Worm (Caenorhabditis elegans): ENCODE data around the gene sws-1.
A peak's percentile ranks its signal among the peaks of the same experiment; 100 is the strongest.

Gene sws-1

DNA sequence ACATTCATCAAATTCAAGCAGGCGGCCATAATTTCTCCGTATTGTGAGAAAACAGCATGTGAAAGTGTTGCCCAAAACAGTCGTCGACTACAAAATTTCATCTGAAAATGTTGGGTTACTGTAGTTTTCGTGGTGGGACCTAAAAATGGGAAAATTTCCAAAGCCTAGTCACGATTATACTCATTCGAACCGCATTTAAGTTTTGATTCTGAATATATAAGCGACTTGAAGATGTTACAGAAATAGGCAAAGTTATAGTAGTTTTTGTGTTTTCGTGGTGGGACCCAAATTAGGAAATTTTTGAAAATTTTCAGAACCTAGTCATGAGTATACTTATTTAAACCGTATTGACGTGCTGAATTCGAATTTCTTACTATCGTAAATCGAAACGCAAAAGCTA is 3.4 kb downstream of the sws-1 start, which contains the start of gene Y39B6A.41:
Y39B6A.41 (minus strand) TSS at position 101 of the 400 bp plus-strand sequence.
- TF ChIP-seq zag-1 (tag; optimal IDR thresholded peaks at IDR 0.05) (no peak), jun-1 (tag; optimal IDR thresholded peaks at IDR 0.05) (no peak), isw-1 (GFP tag; IDR thresholded peaks at IDR 0.05) (no peak), nhr-85 (tag) (no peak), tbx-2 (tag; optimal IDR thresholded peaks at IDR 0.05) (no peak), ces-1 (GFP tag; optimal IDR thresholded peaks at IDR 0.05) (no peak), elt-3 (tag; optimal IDR thresholded peaks at IDR 0.05) (no peak), lir-3 (tag; optimal IDR thresholded peaks at IDR 0.05; ENCODE audit: poor library complexity) (no peak), lin-35 (GFP tag; optimal IDR thresholded peaks at IDR 0.05) (no peak), lin-15B (tag; optimal IDR thresholded peaks at IDR 0.05) (no peak), dsc-1 (tag; optimal IDR thresholded peaks at IDR 0.05) (no peak), skn-1 (tag; optimal IDR thresholded peaks at IDR 0.05) (no peak), ceh-82 (tag; optimal IDR thresholded peaks at IDR 0.05) (no peak), fos-1 (tag; optimal IDR thresholded peaks at IDR 0.05) (no peak), mep-1 (tag; optimal IDR thresholded peaks at IDR 0.05) (no peak), nhr-28 (tag; optimal IDR thresholded peaks at IDR 0.05) (no peak), nhr-76 (tag; optimal IDR thresholded peaks at IDR 0.05) (no peak), nhr-71 (tag; optimal IDR thresholded peaks at IDR 0.05) (no peak)

DNA sequence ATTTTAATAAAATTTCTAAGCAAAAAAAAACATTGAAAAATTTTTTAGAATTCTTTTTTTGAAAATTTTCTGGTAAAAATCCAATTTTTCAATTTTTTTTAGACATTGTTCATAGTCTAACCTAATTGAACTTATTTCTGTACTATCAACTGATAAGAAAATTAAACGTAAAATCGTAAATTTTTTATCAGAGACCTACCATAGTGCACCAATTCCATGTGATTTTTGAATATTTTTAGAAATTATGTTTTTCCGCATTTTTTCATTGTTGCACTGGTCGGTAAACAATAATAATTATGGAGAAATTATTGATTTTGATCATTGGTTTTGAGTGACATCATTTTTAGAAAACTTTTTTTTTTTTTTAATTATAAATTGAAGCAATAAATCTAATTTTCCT is 4.7 kb downstream of the sws-1 start:
- TF ChIP-seq sup-37 (GFP tag; optimal IDR thresholded peaks at IDR 0.05): no peak
- TF ChIP-seq fkh-8 (tag; optimal IDR thresholded peaks at IDR 0.05): no peak
- TF ChIP-seq hpl-2 (GFP tag; optimal IDR thresholded peaks at IDR 0.05): no peak
- TF ChIP-seq nhr-77 (tag; optimal IDR thresholded peaks at IDR 0.05): no peak
- TF ChIP-seq vab-15 (tag; optimal IDR thresholded peaks at IDR 0.05): no peak
- no peak for TF ChIP-seq lin-13 (GFP tag; optimal IDR thresholded peaks at IDR 0.05)

ce11 chrV:18969590-18970105 is 11.6 kb downstream of the sws-1 start, which contains the start of gene Y39B6A.42:
Gene Y39B6A.42 (minus strand): TSS chrV:18969640.
- TF ChIP-seq pag-3 (tag; optimal IDR thresholded peaks at IDR 0.05; ENCODE audit: borderline replicate concordance, insufficient read depth) (no peak), dsc-1 (tag; optimal IDR thresholded peaks at IDR 0.05) (no peak), unc-86 (tag; optimal IDR thresholded peaks at IDR 0.05) (no peak), blmp-1 (tag; optimal IDR thresholded peaks at IDR 0.05) (no peak), xbp-1 (tag; optimal IDR thresholded peaks at IDR 0.05) (no peak), pax-3 (tag; optimal IDR thresholded peaks at IDR 0.05) (no peak), unc-98 (GFP tag; IDR thresholded peaks at IDR 0.05) (no peak), lin-14 (GFP tag; optimal IDR thresholded peaks at IDR 0.05) (no peak), C16A3.4 (tag; optimal IDR thresholded peaks at IDR 0.05) (no peak), pqm-1 (tag; optimal IDR thresholded peaks at IDR 0.05) (no peak)

DNA sequence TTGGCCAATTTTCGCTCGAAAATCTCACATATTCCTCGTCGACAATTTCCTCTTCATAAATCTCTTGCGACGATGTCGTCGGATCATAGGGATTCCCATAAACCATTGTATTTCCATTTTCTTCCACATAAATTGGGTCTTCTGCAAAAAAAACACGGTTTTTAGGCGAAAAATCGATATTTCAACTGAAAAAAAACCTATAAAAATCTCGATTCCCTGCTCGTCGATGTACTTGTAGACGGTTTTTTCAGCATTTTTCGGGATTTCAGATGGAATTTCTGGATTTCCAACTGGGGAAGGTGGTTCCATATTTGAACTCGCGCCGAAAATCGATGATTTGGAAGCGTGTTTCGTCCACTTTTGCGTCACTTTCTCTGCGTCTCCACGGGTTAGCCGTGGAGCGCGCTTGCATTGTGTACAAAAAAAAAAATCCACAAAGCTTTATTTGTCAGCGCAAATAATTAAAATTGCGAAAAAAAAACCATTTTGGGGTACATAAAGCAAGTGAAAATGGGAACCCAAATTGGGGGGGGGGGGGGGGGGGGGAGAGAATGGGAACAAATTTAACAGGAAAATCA is 13.7 kb downstream of the sws-1 start, which contains the start of gene Y39B6A.43:
Y39B6A.43 (minus strand) TSS at position 351 of the 578 bp plus-strand sequence.
- peak; percentile 98 for TF ChIP-seq rnt-1 (tag; optimal IDR thresholded peaks at IDR 0.05)
- TF ChIP-seq nhr-237 (tag; optimal IDR thresholded peaks at IDR 0.05): peak; percentile 88
- TF ChIP-seq egl-13 (tag; optimal IDR thresholded peaks at IDR 0.05): peak; percentile 89
- no peak for TF ChIP-seq tlp-1 (tag; optimal IDR thresholded peaks at IDR 0.05)
- TF ChIP-seq nhr-20 (tag; optimal IDR thresholded peaks at IDR 0.05): peak; percentile 95
- no peak for TF ChIP-seq alr-1 (tag; optimal IDR thresholded peaks at IDR 0.05; ENCODE audit: borderline replicate concordance)
- peak; percentile 96 for TF ChIP-seq jun-1 (tag; optimal IDR thresholded peaks at IDR 0.05)
- peak; percentile 95 for TF ChIP-seq isw-1 (GFP tag; IDR thresholded peaks at IDR 0.05)
- TF ChIP-seq Y116A8C.19 (tag; optimal IDR thresholded peaks at IDR 0.05; ENCODE audit: borderline replicate concordance): no peak
- TF ChIP-seq fkh-4 (tag; optimal IDR thresholded peaks at IDR 0.05; ENCODE audit: borderline replicate concordance): peak; percentile 75
- peak; percentile 68 for TF ChIP-seq hlh-17 (GFP tag; optimal IDR thresholded peaks at IDR 0.05; ENCODE audit: borderline replicate concordance)
- TF ChIP-seq nhr-85 (tag): peak; percentile 97
- peak; percentile 80 for TF ChIP-seq C04F5.9 (tag; optimal IDR thresholded peaks at IDR 0.05)
- TF ChIP-seq aha-1 (tag; optimal IDR thresholded peaks at IDR 0.05): peak; percentile 94
- no peak for TF ChIP-seq nhr-84 (tag; optimal IDR thresholded peaks at IDR 0.05)
- TF ChIP-seq nhr-90 (tag; optimal IDR thresholded peaks at IDR 0.05; ENCODE audit: poor library complexity): peak; percentile 97
- TF ChIP-seq nhr-47 (tag; optimal IDR thresholded peaks at IDR 0.05): peak; percentile 98
- TF ChIP-seq nhr-76 (tag; optimal IDR thresholded peaks at IDR 0.05): peak; percentile 3
- peak; percentile 86 for TF ChIP-seq unc-130 (tag; optimal IDR thresholded peaks at IDR 0.05)
- peak; percentile 99 for TF ChIP-seq lin-13 (GFP tag; optimal IDR thresholded peaks at IDR 0.05)

Data from whole organism, L1 larva.